Fruit fly (Drosophila melanogaster) whole organism, adult: ENCODE measurements around the gene Mst36Fa.

Experiments used
- CG11617 ChIP-seq: fragments of 200-800 bp; sonication (Bioruptor generic); optimal IDR thresholded peaks from 2 replicates; lab custom pipeline; 2017; ENCODE audit warnings: mild to moderate bottlenecking, missing biosample characterization, missing genetic modification reagents, missing genetic modification characterization
- CG12768 ChIP-seq: fragments of 200-800 bp; sonication (Bioruptor generic); optimal IDR thresholded peaks from 2 replicates; lab custom pipeline; 2017; ENCODE audit warnings: missing biosample characterization, missing genetic modification characterization, mild to moderate bottlenecking, moderate library complexity, missing genetic modification reagents
- CG14711 ChIP-seq: fragments of 200-800 bp; sonication (Bioruptor generic); optimal IDR thresholded peaks from 2 replicates; lab custom pipeline; 2018; ENCODE audit warnings: missing biosample characterization, mild to moderate bottlenecking, missing genetic modification characterization, moderate library complexity
- CG1620 ChIP-seq: fragments of 200-800 bp; sonication (Bioruptor generic); optimal IDR thresholded peaks from 2 replicates; lab custom pipeline; 2016; ENCODE audit warnings: missing biosample characterization, missing genetic modification characterization
- CG33017 ChIP-seq: fragments of 200-800 bp; sonication (Bioruptor generic); optimal IDR thresholded peaks from 2 replicates; lab custom pipeline; 2018; ENCODE audit warnings: missing biosample characterization, mild to moderate bottlenecking, missing genetic modification characterization, moderate library complexity
- CG5204 ChIP-seq: fragments of 200-800 bp; sonication (Bioruptor generic); optimal IDR thresholded peaks from 2 replicates; lab custom pipeline; 2016; ENCODE audit warnings: missing biosample characterization, missing genetic modification characterization
- CG7045 ChIP-seq: fragments of 200-800 bp; sonication (Bioruptor generic); optimal IDR thresholded peaks from 2 replicates; lab custom pipeline; 2017; ENCODE audit warnings: missing biosample characterization, mild to moderate bottlenecking, missing genetic modification characterization
- CG7101 ChIP-seq: fragments of 200-800 bp; sonication (Bioruptor generic); optimal IDR thresholded peaks from 2 replicates; lab custom pipeline; 2018; ENCODE audit warnings: missing biosample characterization, mild to moderate bottlenecking, missing genetic modification characterization, moderate library complexity
- Clk ChIP-seq: fragments of 200-800 bp; sonication (Bioruptor generic); optimal IDR thresholded peaks from 2 replicates; lab custom pipeline; 2017; ENCODE audit warnings: missing biosample characterization, missing genetic modification characterization
- Crg-1 ChIP-seq: fragments of 200-800 bp; sonication (Bioruptor generic); optimal IDR thresholded peaks from 2 replicates; lab custom pipeline; 2016; ENCODE audit warnings: missing biosample characterization, missing genetic modification characterization
- Hr96 ChIP-seq: fragments of 200-800 bp; sonication (Bioruptor generic); optimal IDR thresholded peaks from 2 replicates; lab custom pipeline; 2016; ENCODE audit warnings: missing biosample characterization, missing genetic modification characterization
- Mnt ChIP-seq: fragments of 200-800 bp; sonication (Bioruptor generic); optimal IDR thresholded peaks from 2 replicates; lab custom pipeline; 2016; ENCODE audit warnings: missing biosample characterization, mild to moderate bottlenecking, missing genetic modification characterization
- bab1 ChIP-seq: fragments of 200-800 bp; sonication (Bioruptor generic); optimal IDR thresholded peaks from 3 replicates; lab custom pipeline; 2019; ENCODE audit warnings: missing biosample characterization, mild to moderate bottlenecking, missing genetic modification characterization, moderate library complexity
- cic ChIP-seq: fragments of 200-800 bp; sonication (Bioruptor generic); optimal IDR thresholded peaks from 2 replicates; lab custom pipeline; 2017; ENCODE audit warnings: missing biosample characterization, mild to moderate bottlenecking, missing genetic modification characterization, moderate library complexity
- cnc ChIP-seq, 2 experiments: fragments of >200 bp; optimal IDR thresholded peaks; 2 replicates each; lab custom pipeline; 2017
- kay ChIP-seq: fragments of 200-800 bp; sonication (Bioruptor generic); peaks from one replicate; lab custom pipeline; 2016; ENCODE audit warnings: missing biosample characterization, missing genetic modification characterization, borderline replicate concordance
- ovo ChIP-seq: fragments of 200-800 bp; sonication (Bioruptor generic); optimal IDR thresholded peaks from 2 replicates; lab custom pipeline; 2016; ENCODE audit warnings: missing biosample characterization, missing genetic modification characterization
- pad ChIP-seq: fragments of 200-800 bp; sonication (Bioruptor generic); optimal IDR thresholded peaks from 3 replicates; lab custom pipeline; 2017; ENCODE audit warnings: missing biosample characterization, missing genetic modification characterization, mild to moderate bottlenecking, moderate library complexity, missing genetic modification reagents
- tj ChIP-seq: fragments of 200-800 bp; sonication (Bioruptor generic); optimal IDR thresholded peaks from 3 replicates; lab custom pipeline; 2017; ENCODE audit warnings: missing biosample characterization, mild to moderate bottlenecking, missing genetic modification characterization, moderate library complexity
- toe ChIP-seq: fragments of 200-800 bp; sonication (Bioruptor generic); optimal IDR thresholded peaks from 2 replicates; lab custom pipeline; 2016; ENCODE audit warnings: missing biosample characterization, missing genetic modification characterization

Mst36Fa gene

dm6 chr2L:18676948-18677820 is at the start of gene Mst36Fa, which contains the start of gene CG31751:
Gene Mst36Fa (minus strand): TSS chr2L:18676998.
Gene CG31751 (plus strand): TSS chr2L:18677221.
- TF ChIP-seq CG33017 (tag; lab: Kevin White, UChicago) (peak; percentile 72), ovo (GFP tag; lab: Kevin White, UChicago) (peak; percentile 3), CG5204 (GFP tag; lab: Kevin White, UChicago) (no peak), kay (GFP tag; lab: Kevin White, UChicago) (no peak), CG7101 (tag; lab: Kevin White, UChicago) (peak; percentile 82), CG1620 (GFP tag; lab: Kevin White, UChicago) (peak; percentile 53), CG14711 (tag; lab: Kevin White, UChicago) (peak; percentile 42), pad (GFP tag; lab: Kevin White, UChicago) (peak; percentile 70), bab1 (GFP tag; lab: Kevin White, UChicago) (peak; percentile 51), CG12768 (peak; percentile 85), tj (GFP tag; lab: Kevin White, UChicago) (peak; percentile 42), Crg-1 (GFP tag; lab: Kevin White, UChicago) (peak; percentile 80), CG7045 (peak; percentile 58), Hr96 (GFP tag; lab: Kevin White, UChicago) (no peak), cic (GFP tag; lab: Kevin White, UChicago) (peak; percentile 95), Mnt (peak; percentile 73), cnc (optimal IDR thresholded peaks at IDR 0.05; lab: Kevin White, UChicago) (no peak), Clk (GFP tag; lab: Kevin White, UChicago) (peak; percentile 45), CG11617 (peak; percentile 80), toe (GFP tag; lab: Kevin White, UChicago) (peak; percentile 64)

dm6 chr2L:18724842-18725241 is 48.0 kb upstream of the Mst36Fa start:
- no peak for TF ChIP-seq cnc (optimal IDR thresholded peaks at IDR 0.05; lab: Kevin White, UChicago)

DNA sequence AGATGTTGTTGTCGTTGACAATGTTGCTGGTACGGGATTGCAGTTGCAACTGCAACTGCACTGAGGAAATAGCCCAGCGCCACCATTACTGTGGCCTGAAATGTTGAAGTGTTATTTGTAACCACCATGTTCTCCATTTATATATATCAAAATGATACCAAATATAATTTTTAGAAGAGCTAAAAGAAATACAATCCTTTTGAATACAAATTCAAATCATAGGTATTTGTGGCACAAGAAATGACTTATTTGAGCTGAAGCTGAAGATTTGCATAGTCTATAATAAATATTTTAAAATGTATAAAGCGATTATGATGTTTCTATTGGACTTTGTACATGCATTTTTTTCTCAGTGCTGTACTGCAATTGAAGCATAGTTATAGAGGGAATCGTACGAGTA is 42.8 kb upstream of the Mst36Fa start:
- TF ChIP-seq CG7045 (no peak), tj (GFP tag; lab: Kevin White, UChicago) (no peak), Clk (GFP tag; lab: Kevin White, UChicago) (no peak), pad (GFP tag; lab: Kevin White, UChicago) (no peak), CG12768 (no peak), cnc (optimal IDR thresholded peaks at IDR 0.05; lab: Kevin White, UChicago) (no peak), Hr96 (GFP tag; lab: Kevin White, UChicago) (no peak), CG14711 (tag; lab: Kevin White, UChicago) (no peak), CG1620 (GFP tag; lab: Kevin White, UChicago) (no peak), kay (GFP tag; lab: Kevin White, UChicago) (no peak), Crg-1 (GFP tag; lab: Kevin White, UChicago) (no peak), ovo (GFP tag; lab: Kevin White, UChicago) (no peak), CG11617 (no peak), cic (GFP tag; lab: Kevin White, UChicago) (no peak), toe (GFP tag; lab: Kevin White, UChicago) (no peak), Mnt (no peak), CG33017 (tag; lab: Kevin White, UChicago) (no peak)

dm6 chr2L:18717365-18718011 is 40.7 kb upstream of the Mst36Fa start:
- TF ChIP-seq Mnt (no peak), CG12768 (no peak), CG33017 (tag; lab: Kevin White, UChicago) (no peak), Hr96 (GFP tag; lab: Kevin White, UChicago) (no peak), ovo (GFP tag; lab: Kevin White, UChicago) (no peak), CG14711 (tag; lab: Kevin White, UChicago) (no peak), CG7101 (tag; lab: Kevin White, UChicago) (no peak), bab1 (GFP tag; lab: Kevin White, UChicago) (no peak), toe (GFP tag; lab: Kevin White, UChicago) (no peak), Crg-1 (GFP tag; lab: Kevin White, UChicago) (no peak), CG5204 (GFP tag; lab: Kevin White, UChicago) (no peak), tj (GFP tag; lab: Kevin White, UChicago) (no peak), cnc (optimal IDR thresholded peaks at IDR 0.05; lab: Kevin White, UChicago) (no peak), pad (GFP tag; lab: Kevin White, UChicago) (no peak), kay (GFP tag; lab: Kevin White, UChicago) (no peak), Clk (GFP tag; lab: Kevin White, UChicago) (no peak), CG1620 (GFP tag; lab: Kevin White, UChicago) (no peak), CG7045 (no peak), cic (GFP tag; lab: Kevin White, UChicago) (no peak), CG11617 (no peak)

dm6 chr2L:18714086-18714485 is 37.3 kb upstream of the Mst36Fa start:
- TF ChIP-seq toe (GFP tag; lab: Kevin White, UChicago) (no peak), CG14711 (tag; lab: Kevin White, UChicago) (no peak), cic (GFP tag; lab: Kevin White, UChicago) (no peak), CG7101 (tag; lab: Kevin White, UChicago) (no peak), kay (GFP tag; lab: Kevin White, UChicago) (no peak), Crg-1 (GFP tag; lab: Kevin White, UChicago) (no peak), Mnt (no peak), CG1620 (GFP tag; lab: Kevin White, UChicago) (no peak), cnc (optimal IDR thresholded peaks at IDR 0.05; lab: Kevin White, UChicago) (no peak), Clk (GFP tag; lab: Kevin White, UChicago) (no peak), Hr96 (GFP tag; lab: Kevin White, UChicago) (no peak), CG12768 (no peak), ovo (GFP tag; lab: Kevin White, UChicago) (no peak), CG5204 (GFP tag; lab: Kevin White, UChicago) (no peak), bab1 (GFP tag; lab: Kevin White, UChicago) (no peak), CG7045 (no peak), CG33017 (tag; lab: Kevin White, UChicago) (no peak), pad (GFP tag; lab: Kevin White, UChicago) (no peak), CG11617 (no peak)
